Worm (Caenorhabditis elegans): ENCODE data around the gene ZK721.3.
A peak's percentile ranks its signal among the peaks of the same experiment; 100 is the strongest.

DNA sequence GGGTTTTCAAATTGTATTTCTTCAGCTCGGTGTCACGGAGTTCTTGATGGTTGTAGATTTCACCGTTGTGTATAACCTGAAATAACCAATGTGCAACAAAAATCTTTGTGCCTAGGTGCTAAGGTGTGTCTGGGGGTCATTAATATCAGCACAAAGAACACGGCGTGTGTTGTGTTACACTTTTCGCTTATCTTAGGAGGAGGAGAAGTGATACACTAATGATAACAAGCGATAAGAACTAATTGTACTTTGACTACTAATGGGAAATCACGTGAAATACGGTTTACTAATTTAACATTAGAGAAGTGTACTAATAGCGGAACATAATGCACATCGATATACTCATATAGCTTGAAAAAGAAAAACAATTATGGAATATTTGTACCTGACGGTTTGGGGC, 34.1 kb upstream of the ZK721.3 start:
- TF ChIP-seq pha-4 (tag; optimal IDR thresholded peaks at IDR 0.05) = peak; percentile 74
- TF ChIP-seq ceh-28 (tag; optimal IDR thresholded peaks at IDR 0.05) = no peak
- no peak for TF ChIP-seq nhr-11 (tag; optimal IDR thresholded peaks at IDR 0.05)
- no peak for TF ChIP-seq nhr-12 (tag; optimal IDR thresholded peaks at IDR 0.05)
- no peak for TF ChIP-seq nhr-237 (tag; optimal IDR thresholded peaks at IDR 0.05)
- TF ChIP-seq nhr-28 (tag; optimal IDR thresholded peaks at IDR 0.05) = no peak
- TF ChIP-seq tbx-2 (tag; optimal IDR thresholded peaks at IDR 0.05) = no peak
- no peak for TF ChIP-seq aly-2 (tag; optimal IDR thresholded peaks at IDR 0.05)
- TF ChIP-seq jun-1 (tag; optimal IDR thresholded peaks at IDR 0.05) = peak; percentile 74
- no peak for TF ChIP-seq fkh-10 (GFP tag; optimal IDR thresholded peaks at IDR 0.05)
- TF ChIP-seq snpc-4 (tag; optimal IDR thresholded peaks at IDR 0.05) = no peak
